Worm (Caenorhabditis elegans) whole organism, L2 larva: Measurements from ENCODE around the gene nhr-148.

Experiments used
- C34F6.9 ChIP-seq: fragments of 150-350 bp; optimal IDR thresholded peaks from 2 replicates; lab custom pipeline; 2014; ENCODE audit warnings: missing biosample characterization, missing genetic modification characterization
- R02D3.7 ChIP-seq: fragments of 150-350 bp; optimal IDR thresholded peaks from 2 replicates; lab custom pipeline; 2014; ENCODE audit warnings: missing biosample characterization, missing genetic modification characterization
- Y55F3AM.14 ChIP-seq: fragments of 200-800 bp; sonication (Bioruptor generic); optimal IDR thresholded peaks from 2 replicates; lab custom pipeline; 2018; ENCODE audit warnings: mild to moderate bottlenecking, missing genetic modification characterization, missing compliant biosample characterization
- alr-1 ChIP-seq: fragments of 150-350 bp; optimal IDR thresholded peaks from 2 replicates; lab custom pipeline; 2014; ENCODE audit warnings: missing biosample characterization, missing genetic modification characterization
- aly-2 ChIP-seq: fragments of 150-350 bp; optimal IDR thresholded peaks from 2 replicates; lab custom pipeline; 2014; ENCODE audit warnings: missing biosample characterization, missing genetic modification characterization
- ama-1 ChIP-seq: fragments of 150-350 bp; optimal IDR thresholded peaks from 2 replicates; lab custom pipeline; 2018; ENCODE audit warnings: inconsistent platforms
- ceh-82 ChIP-seq: fragments of 150-350 bp; optimal IDR thresholded peaks from 2 replicates; lab custom pipeline; 2014; ENCODE audit warnings: missing biosample characterization, missing genetic modification characterization
- crh-2 ChIP-seq: sonication (generic microtip); optimal IDR thresholded peaks from 2 replicates; lab custom pipeline; 2017; ENCODE audit warnings: missing biosample characterization, missing genetic modification characterization
- dmd-4 ChIP-seq: sonication (generic microtip); optimal IDR thresholded peaks from 2 replicates; lab custom pipeline; 2017; ENCODE audit warnings: missing biosample characterization, missing genetic modification characterization
- elt-1 ChIP-seq: fragments of 150-350 bp; optimal IDR thresholded peaks from 2 replicates; lab custom pipeline; 2014; ENCODE audit warnings: missing biosample characterization, missing genetic modification characterization
- elt-3 ChIP-seq: sonication (generic microtip); optimal IDR thresholded peaks from 2 replicates; lab custom pipeline; 2017; ENCODE audit warnings: missing biosample characterization, missing genetic modification characterization
- gmeb-1 ChIP-seq: fragments of 150-350 bp; optimal IDR thresholded peaks from 2 replicates; lab custom pipeline; 2014; ENCODE audit warnings: missing biosample characterization, missing genetic modification characterization
- lin-13 ChIP-seq: fragments of 150-350 bp; optimal IDR thresholded peaks from 2 replicates; lab custom pipeline; 2014; ENCODE audit warnings: missing biosample characterization, missing genetic modification reagents, missing genetic modification characterization
- lin-39 ChIP-seq: fragments of 150-350 bp; optimal IDR thresholded peaks from 2 replicates; lab custom pipeline; 2014; ENCODE audit warnings: missing biosample characterization, missing genetic modification reagents, missing genetic modification characterization
- lsy-2 ChIP-seq, 2 experiments: fragments of 150-350 bp in 1 of 2; sonication (generic microtip) in 1 of 2; optimal IDR thresholded peaks; 2 replicates each; lab custom pipeline; 2014 to 2017; ENCODE audit warnings: missing biosample characterization in 2 of 2, missing genetic modification characterization in 2 of 2
- mbf-1 ChIP-seq: sonication (generic microtip); optimal IDR thresholded peaks from 2 replicates; lab custom pipeline; 2017; ENCODE audit warnings: missing biosample characterization, missing genetic modification characterization
- mdl-1 ChIP-seq, 2 experiments: fragments of 150-350 bp in 1 of 2; sonication (generic microtip) in 1 of 2; optimal IDR thresholded peaks; 2 replicates each; lab custom pipeline; 2017; ENCODE audit warnings: missing biosample characterization in 2 of 2, missing genetic modification characterization in 2 of 2
- nhr-12 ChIP-seq: fragments of 150-350 bp; optimal IDR thresholded peaks from 2 replicates; lab custom pipeline; 2014; ENCODE audit warnings: missing biosample characterization, missing genetic modification characterization
- nhr-21 ChIP-seq: fragments of 150-350 bp; optimal IDR thresholded peaks from 2 replicates; lab custom pipeline; 2014; ENCODE audit warnings: missing biosample characterization, missing genetic modification characterization
- nhr-23 ChIP-seq: fragments of 150-350 bp; optimal IDR thresholded peaks from 2 replicates; lab custom pipeline; 2014; ENCODE audit warnings: missing biosample characterization, missing genetic modification reagents, missing genetic modification characterization
- nhr-237 ChIP-seq: fragments of 150-350 bp; optimal IDR thresholded peaks from 2 replicates; lab custom pipeline; 2014; ENCODE audit warnings: missing biosample characterization, missing genetic modification characterization
- nhr-25 ChIP-seq: fragments of 150-350 bp; sonication (generic microtip); optimal IDR thresholded peaks from 3 replicates; lab custom pipeline; 2014; ENCODE audit warnings: missing biosample characterization, missing genetic modification characterization
- nhr-6 ChIP-seq: fragments of 150-350 bp; optimal IDR thresholded peaks from 2 replicates; lab custom pipeline; 2014; ENCODE audit warnings: missing biosample characterization, missing genetic modification characterization
- sem-4 ChIP-seq: fragments of 150-350 bp; optimal IDR thresholded peaks from 2 replicates; lab custom pipeline; 2014; ENCODE audit warnings: missing biosample characterization, missing genetic modification reagents, missing genetic modification characterization
- skn-1 ChIP-seq: sonication (generic microtip); optimal IDR thresholded peaks from 2 replicates; lab custom pipeline; 2017; ENCODE audit warnings: missing biosample characterization, missing genetic modification characterization
- sma-3 ChIP-seq: sonication (generic microtip); optimal IDR thresholded peaks from 2 replicates; lab custom pipeline; 2016; ENCODE audit warnings: missing genetic modification reagents, missing genetic modification characterization, missing compliant biosample characterization
- sma-9 ChIP-seq, 2 experiments: fragments of 150-350 bp in 1 of 2; sonication (generic microtip) in 1 of 2; optimal IDR thresholded peaks; 2 replicates each; lab custom pipeline; 2014 to 2016; ENCODE audit warnings: missing genetic modification characterization in 2 of 2, mild to moderate bottlenecking in 1 of 2, missing biosample characterization in 1 of 2, missing compliant biosample characterization in 1 of 2, missing genetic modification reagents in 1 of 2, moderate library complexity in 1 of 2
- unc-55 ChIP-seq: fragments of 150-350 bp; sonication (generic microtip); optimal IDR thresholded peaks from 3 replicates; lab custom pipeline; 2014; ENCODE audit warnings: missing biosample characterization, missing genetic modification reagents, missing genetic modification characterization
- unc-62 ChIP-seq: fragments of 150-350 bp; optimal IDR thresholded peaks from 2 replicates; lab custom pipeline; 2014; ENCODE audit warnings: missing biosample characterization, missing genetic modification reagents, missing genetic modification characterization
- zag-1 ChIP-seq: fragments of 150-350 bp; optimal IDR thresholded peaks from 2 replicates; lab custom pipeline; 2014; ENCODE audit warnings: missing biosample characterization, missing genetic modification characterization

nhr-148 gene

DNA sequence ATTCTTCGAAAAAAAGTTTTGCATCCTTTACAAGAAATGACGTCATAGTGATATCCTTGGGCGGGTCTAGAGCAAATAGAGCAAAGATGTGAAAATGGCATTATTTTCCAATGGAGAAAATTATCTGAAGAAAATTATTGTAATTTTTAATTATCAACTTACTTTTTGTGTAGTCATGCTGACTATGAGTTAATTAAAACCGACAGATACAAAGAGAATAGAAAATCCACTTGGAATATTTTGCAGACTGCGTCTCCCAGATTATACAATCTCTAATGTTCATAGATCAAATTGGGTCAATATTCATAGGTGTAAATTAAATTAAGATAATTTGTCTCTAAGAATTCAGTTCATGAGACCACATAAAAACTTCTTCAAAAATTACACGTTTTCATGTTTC lies 7.6 kb downstream of the nhr-148 start, which contains the start of gene nhr-149:
TSS of gene nhr-149 (minus strand) at position 101 of the 400 bp plus-strand sequence.
- TF ChIP-seq mdl-1 (tag; optimal IDR thresholded peaks at IDR 0.05; lab: Kevin White, UChicago): no peak
- no peak for TF ChIP-seq skn-1 (tag; lab: Kevin White, UChicago)
- no peak for TF ChIP-seq aly-2
- no peak for TF ChIP-seq gmeb-1 (tag; lab: Kevin White, UChicago)
- no peak for TF ChIP-seq nhr-237 (tag; lab: Kevin White, UChicago)
- TF ChIP-seq, all 48 proteins: peak for 0

DNA sequence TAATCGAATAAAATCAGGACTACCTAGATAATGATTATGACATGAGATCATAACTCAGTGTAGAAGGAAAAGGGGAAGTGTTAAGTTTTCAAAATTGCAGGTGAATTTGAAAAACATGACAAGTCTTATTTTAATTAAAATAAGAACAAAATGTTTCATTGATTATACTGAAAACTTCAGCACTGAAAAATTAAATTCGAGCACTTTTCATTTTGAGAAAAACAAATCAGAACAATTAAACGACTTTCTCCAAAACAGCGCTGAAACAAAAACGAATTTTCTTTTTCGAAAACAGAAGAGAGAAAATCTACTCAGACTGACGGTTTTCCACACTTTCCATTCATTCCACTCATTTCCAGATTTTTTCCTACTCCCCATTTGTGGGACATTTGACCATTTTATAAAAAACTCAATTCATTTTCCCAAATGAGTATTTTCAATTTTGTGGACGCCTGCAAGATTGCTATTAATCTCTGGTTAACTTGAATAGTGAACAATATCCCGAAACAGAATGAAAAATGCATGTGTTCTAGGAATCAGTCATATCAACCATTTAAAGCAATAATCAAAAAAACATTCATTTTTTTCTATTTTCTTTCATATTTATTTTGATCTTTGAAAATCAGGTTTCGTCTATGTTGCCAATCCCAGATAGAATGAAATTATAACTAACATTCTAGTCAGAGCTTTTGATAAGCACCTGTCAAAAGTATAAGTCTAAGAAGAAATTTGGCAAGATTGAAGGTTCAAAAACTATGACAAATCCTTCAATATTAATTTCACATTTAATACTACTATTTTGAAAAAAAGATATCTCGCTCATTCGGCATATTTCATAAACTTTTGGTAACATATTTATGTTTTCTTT lies 10.5 kb downstream of the nhr-148 start, which contains the start of the genes srh-231 and srh-275:
TSS of gene srh-231 (minus strand) at position 51 of the 868 bp plus-strand sequence.
TSS of gene srh-275 (plus strand) at position 818 of the 868 bp plus-strand sequence.
- TF ChIP-seq nhr-12 (tag; lab: Kevin White, UChicago): no peak
- no peak for TF ChIP-seq ceh-82 (tag; lab: Kevin White, UChicago)
- TF ChIP-seq sem-4 (tag; lab: Kevin White, UChicago): no peak
- no peak for TF ChIP-seq nhr-25 (tag; lab: Kevin White, UChicago)
- TF ChIP-seq lsy-2 (tag; optimal IDR thresholded peaks at IDR 0.05; lab: Kevin White, UChicago): no peak
- no peak for TF ChIP-seq nhr-21 (tag; lab: Kevin White, UChicago)
- no peak for TF ChIP-seq nhr-6 (tag; lab: Kevin White, UChicago)
- TF ChIP-seq gmeb-1 (tag; lab: Kevin White, UChicago): no peak

DNA sequence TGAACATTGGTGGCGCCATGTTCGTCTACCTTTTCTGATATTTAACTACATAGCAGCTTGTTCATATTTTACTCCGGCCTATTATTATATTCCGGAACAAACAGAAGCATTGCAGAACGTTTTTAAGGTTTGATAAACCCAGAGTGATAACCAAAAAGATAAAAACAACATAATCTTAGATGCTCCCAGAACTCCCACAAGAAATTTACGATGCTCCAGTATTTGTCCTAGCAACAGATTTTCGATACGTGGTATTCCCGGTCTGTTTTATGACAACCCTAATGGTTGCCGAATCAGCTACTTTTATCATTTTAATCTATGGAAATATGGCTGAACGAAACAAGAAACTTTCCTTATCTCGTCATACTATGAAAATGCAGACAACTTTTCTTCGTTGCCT lies 11.6 kb downstream of the nhr-148 start:
- TF ChIP-seq nhr-6 (tag; lab: Kevin White, UChicago): no peak
- TF ChIP-seq ama-1: no peak
- no peak for TF ChIP-seq sma-9 (GFP tag; optimal IDR thresholded peaks at IDR 0.05; lab: Kevin White, UChicago)
- TF ChIP-seq sma-9 (tag; optimal IDR thresholded peaks at IDR 0.05; lab: Kevin White, UChicago): no peak
- TF ChIP-seq elt-1 (tag; lab: Kevin White, UChicago): no peak
- TF ChIP-seq Y55F3AM.14: no peak
- TF ChIP-seq zag-1 (tag; lab: Kevin White, UChicago): no peak
- TF ChIP-seq skn-1 (tag; lab: Kevin White, UChicago): no peak
- TF ChIP-seq, all 48 proteins: peak for 0

DNA sequence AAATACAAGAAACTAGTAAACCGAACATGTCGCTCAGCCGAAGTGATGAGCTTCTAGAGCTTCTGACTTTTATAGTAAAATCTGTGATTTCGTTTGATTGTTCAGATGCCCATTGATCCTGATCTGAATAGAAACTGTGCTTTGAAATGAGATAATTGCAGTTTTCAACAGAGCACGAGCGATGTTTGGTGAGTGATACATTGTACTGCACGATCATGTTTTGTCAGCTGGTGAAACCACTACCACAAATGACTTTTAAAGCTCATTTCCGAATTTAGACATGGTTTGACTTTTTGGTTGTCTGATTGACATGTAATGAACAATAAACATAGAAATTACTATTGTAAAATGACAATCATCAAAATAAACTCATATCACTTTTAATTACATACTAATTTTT lies 13.5 kb downstream of the nhr-148 start, which contains the start of gene tag-293:
TSS of gene tag-293 (minus strand) at position 101 of the 400 bp plus-strand sequence.
- no peak for TF ChIP-seq unc-55 (GFP tag; lab: Kevin White, UChicago)
- no peak for TF ChIP-seq dmd-4 (tag; lab: Kevin White, UChicago)
- no peak for TF ChIP-seq ceh-82 (tag; lab: Kevin White, UChicago)

DNA sequence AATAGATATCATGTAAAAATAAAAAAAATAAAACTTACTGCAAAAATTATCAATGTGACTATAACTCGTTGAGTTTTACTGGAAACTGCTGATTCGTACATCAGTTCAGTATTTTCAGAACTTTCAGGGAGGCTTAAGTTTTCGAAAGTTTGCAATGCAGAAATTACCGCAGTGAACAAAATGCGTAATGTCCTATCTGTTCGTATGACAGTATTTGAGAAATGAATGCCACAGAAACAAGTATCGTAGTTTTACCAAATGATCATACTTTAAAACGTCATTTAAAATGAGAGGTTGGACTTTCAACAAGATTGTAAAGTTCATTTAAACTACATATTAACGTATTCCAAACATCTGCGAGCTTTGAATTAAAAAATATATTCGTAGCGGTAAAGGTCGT lies 14.7 kb downstream of the nhr-148 start, which contains the start of gene C03G6.21:
TSS of gene C03G6.21 (minus strand) at position 101 of the 400 bp plus-strand sequence.
- TF ChIP-seq skn-1 (tag; lab: Kevin White, UChicago) (no peak), nhr-25 (tag; lab: Kevin White, UChicago) (no peak), Y55F3AM.14 (no peak), dmd-4 (tag; lab: Kevin White, UChicago) (no peak), alr-1 (no peak), lsy-2 (tag; optimal IDR thresholded peaks at IDR 0.05; lab: Kevin White, UChicago) (no peak), unc-62 (no peak), C34F6.9 (tag; lab: Kevin White, UChicago) (no peak), aly-2 (no peak), mbf-1 (tag; lab: Kevin White, UChicago) (no peak), sma-9 (GFP tag; optimal IDR thresholded peaks at IDR 0.05; lab: Kevin White, UChicago) (no peak), sma-9 (tag; optimal IDR thresholded peaks at IDR 0.05; lab: Kevin White, UChicago) (no peak), ama-1 (no peak), sma-3 (GFP tag; lab: Kevin White, UChicago) (no peak), nhr-23 (no peak), elt-3 (tag; lab: Kevin White, UChicago) (no peak), nhr-21 (tag; lab: Kevin White, UChicago) (no peak), crh-2 (tag; lab: Kevin White, UChicago) (no peak), ceh-82 (tag; lab: Kevin White, UChicago) (no peak), nhr-6 (tag; lab: Kevin White, UChicago) (no peak), lin-13 (no peak)
- TF ChIP-seq, all 48 proteins: peak for 0

DNA sequence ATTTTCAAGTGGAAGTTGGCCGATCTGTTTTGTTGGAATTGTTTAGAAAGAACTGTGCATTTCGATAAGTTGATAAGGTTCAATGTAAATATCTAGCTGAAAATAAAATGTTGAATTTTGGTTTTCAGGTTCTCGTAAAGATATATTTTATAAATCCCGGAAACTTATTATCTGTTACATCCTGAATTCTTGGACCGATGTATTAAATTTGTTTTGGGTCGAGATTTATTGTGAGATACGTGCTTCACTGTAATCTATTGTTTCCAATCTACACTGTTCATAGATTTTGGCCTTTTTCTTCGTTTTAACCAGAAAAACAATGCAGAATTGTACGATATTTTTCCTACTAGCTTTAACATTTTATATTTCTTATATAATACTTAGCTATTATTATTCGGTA lies 15.2 kb downstream of the nhr-148 start, which contains the start of gene C03G6.6:
TSS of gene C03G6.6 (plus strand) at position 301 of the 400 bp plus-strand sequence.
- TF ChIP-seq lin-39 (tag; lab: Kevin White, UChicago) (no peak), R02D3.7 (tag; lab: Kevin White, UChicago) (no peak), skn-1 (tag; lab: Kevin White, UChicago) (no peak), dmd-4 (tag; lab: Kevin White, UChicago) (no peak), ceh-82 (tag; lab: Kevin White, UChicago) (no peak)
